Fruit fly (Drosophila melanogaster) whole organism, pupa: ENCODE results near the gene CG3984.

Experiments
- CG14655 ChIP-seq: fragments of 200-800 bp; sonication (Bioruptor generic); optimal IDR thresholded peaks from 3 replicates; lab custom pipeline; 2017; ENCODE audit warnings: mild to moderate bottlenecking, missing biosample characterization, missing genetic modification reagents, missing genetic modification characterization
- CG34367 ChIP-seq: fragments of 200-800 bp; sonication (Bioruptor generic); optimal IDR thresholded peaks from 2 replicates; lab custom pipeline; 2018; ENCODE audit warnings: missing biosample characterization, mild to moderate bottlenecking, missing genetic modification characterization
- CG8301 ChIP-seq: fragments of 200-800 bp; sonication (Bioruptor generic); optimal IDR thresholded peaks from 2 replicates; lab custom pipeline; 2018; ENCODE audit warnings: missing biosample characterization, mild to moderate bottlenecking, missing genetic modification characterization
- EcR ChIP-seq: fragments of 200-800 bp; sonication (Bioruptor generic); optimal IDR thresholded peaks from 3 replicates; lab custom pipeline; 2019; ENCODE audit warnings: missing biosample characterization, missing genetic modification characterization, mild to moderate bottlenecking, moderate library complexity, missing genetic modification reagents
- rn ChIP-seq: fragments of 200-800 bp; sonication (Bioruptor generic); IDR thresholded peaks from 2 replicates; pipeline ENCODE4 v1.3.6; 2022; ENCODE audit warnings: missing biosample characterization, missing genetic modification characterization

DNA sequence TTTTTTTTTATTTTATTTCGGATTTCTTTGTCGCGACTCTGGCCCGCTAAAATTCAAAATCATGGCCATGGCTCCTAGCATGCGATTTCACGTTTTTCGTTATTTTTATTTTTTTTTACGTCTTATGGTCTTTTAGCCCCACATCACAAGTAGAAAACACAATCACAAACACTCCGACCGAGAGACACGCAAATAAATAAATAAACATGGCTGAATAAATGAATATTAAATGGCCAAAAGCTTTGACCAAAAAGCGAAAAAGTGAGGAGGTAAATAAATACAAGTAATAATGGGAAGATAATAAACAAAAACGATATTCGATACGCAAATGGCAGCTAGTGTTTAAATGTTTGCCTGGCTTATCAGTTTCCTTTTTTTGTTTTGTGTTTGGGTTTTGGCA, 8.9 kb upstream of the CG3984 start:
- no peak for TF ChIP-seq CG8301 (tag; lab: Kevin White, UChicago)
- no peak for TF ChIP-seq CG14655 (GFP tag; lab: Kevin White, UChicago)
- no peak for TF ChIP-seq rn (GFP tag; lab: Robert Waterston, UW)
- no peak for TF ChIP-seq EcR (GFP tag; lab: Kevin White, UChicago)
- no peak for TF ChIP-seq CG34367 (tag; lab: Kevin White, UChicago)
